Worm (Caenorhabditis elegans) whole organism, L4 larva: ENCODE results near the gene Y97E10AR.8.

Experiments
- D1046.2 ChIP-seq: fragments of 200-800 bp; sonication (Bioruptor generic); IDR thresholded peaks from 2 replicates; pipeline ENCODE4 v1.3.6; 2022; ENCODE audit warnings: missing genetic modification characterization, missing compliant biosample characterization
- F10B5.3 ChIP-seq: sonication (generic microtip); optimal IDR thresholded peaks from 2 replicates; lab custom pipeline; 2016; ENCODE audit warnings: mild to moderate bottlenecking, missing genetic modification characterization, missing compliant biosample characterization
- F44E2.7 ChIP-seq: fragments of 200-800 bp; sonication (Bioruptor generic); IDR thresholded peaks from 2 replicates; pipeline ENCODE4 v2.1.2; 2022; ENCODE audit warnings: missing genetic modification characterization, missing compliant biosample characterization
- F49E8.2 ChIP-seq: sonication (generic microtip); optimal IDR thresholded peaks from 2 replicates; lab custom pipeline; 2016; ENCODE audit warnings: missing compliant biosample characterization, mild to moderate bottlenecking, missing genetic modification characterization, borderline replicate concordance
- Y5F2A.4 ChIP-seq: fragments of 200-800 bp; sonication (Bioruptor generic); optimal IDR thresholded peaks from 2 replicates; lab custom pipeline; 2018; ENCODE audit warnings: mild to moderate bottlenecking, missing genetic modification characterization, missing compliant biosample characterization
- Y75B8A.6 ChIP-seq: fragments of 200-800 bp; sonication (Bioruptor generic); IDR thresholded peaks from 2 replicates; pipeline ENCODE4 v1.3.6; 2022; ENCODE audit warnings: missing genetic modification reagents, missing genetic modification characterization, missing compliant biosample characterization
- aha-1 ChIP-seq: fragments of 150-350 bp; peaks from one replicate; lab custom pipeline; 2014; ENCODE audit warnings: missing biosample characterization, missing genetic modification characterization
- ama-1 ChIP-seq: fragments of 150-350 bp; optimal IDR thresholded peaks from 2 replicates; lab custom pipeline; 2014; ENCODE audit warnings: inconsistent platforms, mixed read lengths
- ceh-62 ChIP-seq: sonication (generic microtip); optimal IDR thresholded peaks from 2 replicates; lab custom pipeline; 2017; ENCODE audit warnings: missing biosample characterization, missing genetic modification characterization
- ceh-82 ChIP-seq: sonication (generic microtip); optimal IDR thresholded peaks from 2 replicates; lab custom pipeline; 2017; ENCODE audit warnings: missing biosample characterization, missing genetic modification characterization
- ces-1 ChIP-seq: fragments of 150-350 bp; sonication (generic microtip); optimal IDR thresholded peaks from 4 replicates; lab custom pipeline; 2014; ENCODE audit warnings: missing biosample characterization, missing genetic modification reagents, missing genetic modification characterization
- daf-12 ChIP-seq: fragments of 150-350 bp; optimal IDR thresholded peaks from 2 replicates; lab custom pipeline; 2014; ENCODE audit warnings: missing biosample characterization, missing genetic modification reagents, missing genetic modification characterization
- daf-8 ChIP-seq: fragments of 200-800 bp; sonication (Bioruptor generic); IDR thresholded peaks from 2 replicates; pipeline ENCODE4 v1.3.6; 2022; ENCODE audit warnings: missing genetic modification characterization, missing compliant biosample characterization
- dmd-6 ChIP-seq: fragments of 200-800 bp; sonication (Bioruptor generic); IDR thresholded peaks from 2 replicates; pipeline ENCODE4 v1.3.6; 2022; ENCODE audit warnings: missing genetic modification reagents, missing genetic modification characterization, missing compliant biosample characterization
- dmd-9 ChIP-seq: fragments of 200-800 bp; sonication (Bioruptor generic); IDR thresholded peaks from 2 replicates; pipeline ENCODE4 v1.3.6; 2022; ENCODE audit warnings: missing genetic modification reagents, missing genetic modification characterization, missing compliant biosample characterization
- dve-1 ChIP-seq: sonication (generic microtip); optimal IDR thresholded peaks from 2 replicates; lab custom pipeline; 2017; ENCODE audit warnings: antibody characterized with exemption, mild to moderate bottlenecking, missing genetic modification characterization, missing compliant biosample characterization; ENCODE audit not compliant: insufficient read depth
- egl-43 ChIP-seq: fragments of 200-800 bp; sonication (Bioruptor generic); IDR thresholded peaks from 2 replicates; pipeline ENCODE4 v1.3.6; 2022; ENCODE audit warnings: missing genetic modification reagents, missing genetic modification characterization, missing compliant biosample characterization
- fkh-10 ChIP-seq: fragments of 150-350 bp; optimal IDR thresholded peaks from 2 replicates; lab custom pipeline; 2014; ENCODE audit warnings: missing biosample characterization, missing genetic modification reagents, missing genetic modification characterization
- fos-1 ChIP-seq: fragments of 150-350 bp; optimal IDR thresholded peaks from 2 replicates; lab custom pipeline; 2014; ENCODE audit warnings: missing biosample characterization, missing genetic modification characterization
- gei-8 ChIP-seq: fragments of 200-800 bp; sonication (Bioruptor generic); optimal IDR thresholded peaks from 2 replicates; lab custom pipeline; 2018; ENCODE audit warnings: mild to moderate bottlenecking, missing genetic modification characterization, missing compliant biosample characterization
- lim-7 ChIP-seq: fragments of 200-800 bp; sonication (Bioruptor generic); IDR thresholded peaks from 2 replicates; pipeline ENCODE4 v1.3.6; 2022; ENCODE audit warnings: missing genetic modification characterization, missing compliant biosample characterization
- lin-13 ChIP-seq: fragments of 150-350 bp; optimal IDR thresholded peaks from 2 replicates; lab custom pipeline; 2014; ENCODE audit warnings: missing biosample characterization, missing genetic modification reagents, missing genetic modification characterization
- lin-15B ChIP-seq: fragments of 150-350 bp; sonication (generic microtip); optimal IDR thresholded peaks from 3 replicates; lab custom pipeline; 2014; ENCODE audit warnings: missing biosample characterization, missing genetic modification characterization
- lin-39 ChIP-seq: fragments of 150-350 bp; optimal IDR thresholded peaks from 2 replicates; lab custom pipeline; 2014; ENCODE audit warnings: missing biosample characterization, missing genetic modification reagents, missing genetic modification characterization
- lir-3 ChIP-seq: sonication (generic microtip); optimal IDR thresholded peaks from 2 replicates; lab custom pipeline; 2016; ENCODE audit warnings: mild to moderate bottlenecking, missing genetic modification characterization, missing compliant biosample characterization
- lsy-2 ChIP-seq, 2 experiments: fragments of 150-350 bp in 1 of 2; sonication (generic microtip) in 1 of 2; optimal IDR thresholded peaks; 2 replicates each; lab custom pipeline; 2014 to 2017; ENCODE audit warnings: missing biosample characterization in 2 of 2, missing genetic modification characterization in 2 of 2
- madf-5 ChIP-seq, 2 experiments: fragments of 200-800 bp; sonication (Bioruptor generic); IDR thresholded peaks; 2 replicates each; pipeline ENCODE4 v1.3.6; 2022; ENCODE audit warnings: missing compliant biosample characterization in 2 of 2, missing genetic modification characterization in 2 of 2
- nhr-10 ChIP-seq: fragments of 150-350 bp; optimal IDR thresholded peaks from 2 replicates; lab custom pipeline; 2014; ENCODE audit warnings: missing biosample characterization, missing genetic modification characterization
- nhr-11 ChIP-seq: fragments of 150-350 bp; optimal IDR thresholded peaks from 2 replicates; lab custom pipeline; 2014; ENCODE audit warnings: missing biosample characterization, missing genetic modification characterization
- nhr-111 ChIP-seq: fragments of 200-800 bp; sonication (Bioruptor generic); optimal IDR thresholded peaks from 2 replicates; lab custom pipeline; 2018; ENCODE audit warnings: mild to moderate bottlenecking, missing genetic modification characterization, missing compliant biosample characterization
- nhr-28 ChIP-seq: fragments of 150-350 bp; optimal IDR thresholded peaks from 2 replicates; lab custom pipeline; 2014; ENCODE audit warnings: missing biosample characterization, missing genetic modification characterization
- nhr-42 ChIP-seq: fragments of 200-800 bp; sonication (Bioruptor generic); IDR thresholded peaks from 2 replicates; pipeline ENCODE4 v1.3.6; 2022; ENCODE audit warnings: missing genetic modification characterization, missing compliant biosample characterization
- nhr-48 ChIP-seq: sonication (generic microtip); optimal IDR thresholded peaks from 2 replicates; lab custom pipeline; 2016; ENCODE audit warnings: mild to moderate bottlenecking, missing genetic modification characterization, missing compliant biosample characterization
- nhr-76 ChIP-seq: fragments of 150-350 bp; optimal IDR thresholded peaks from 2 replicates; lab custom pipeline; 2014; ENCODE audit warnings: missing biosample characterization, missing genetic modification characterization
- pqm-1 ChIP-seq: sonication (generic microtip); optimal IDR thresholded peaks from 2 replicates; lab custom pipeline; 2017; ENCODE audit warnings: missing biosample characterization, missing genetic modification characterization
- rbr-2 ChIP-seq: sonication (generic microtip); optimal IDR thresholded peaks from 2 replicates; lab custom pipeline; 2016; ENCODE audit warnings: missing genotype, missing genetic modification characterization, missing compliant biosample characterization
- set-16 ChIP-seq: fragments of 200-800 bp; sonication (Bioruptor generic); IDR thresholded peaks from 2 replicates; pipeline ENCODE4 v1.3.6; 2022; ENCODE audit warnings: missing genetic modification reagents, missing genetic modification characterization, missing compliant biosample characterization
- spr-3 ChIP-seq: fragments of 200-800 bp; sonication (Bioruptor generic); optimal IDR thresholded peaks from 2 replicates; lab custom pipeline; 2018; ENCODE audit warnings: mild to moderate bottlenecking, missing genetic modification characterization, missing compliant biosample characterization
- unc-130 ChIP-seq: sonication (generic microtip); optimal IDR thresholded peaks from 2 replicates; lab custom pipeline; 2016; ENCODE audit warnings: missing genetic modification reagents, missing genetic modification characterization, missing compliant biosample characterization
- zfp-2 ChIP-seq: sonication (generic microtip); optimal IDR thresholded peaks from 2 replicates; lab custom pipeline; 2016; ENCODE audit warnings: mild to moderate bottlenecking, missing genetic modification characterization, missing compliant biosample characterization
- zfp-3 ChIP-seq: fragments of 200-800 bp; sonication (Bioruptor generic); conservative IDR thresholded peaks from 2 replicates; pipeline ENCODE4 v1.3.6; 2022; ENCODE audit warnings: missing genetic modification reagents, missing genetic modification characterization, missing compliant biosample characterization
- zip-2 ChIP-seq: fragments of 150-350 bp; optimal IDR thresholded peaks from 2 replicates; lab custom pipeline; 2014; ENCODE audit warnings: missing biosample characterization, missing genetic modification characterization
- ztf-7 ChIP-seq: fragments of 150-350 bp; optimal IDR thresholded peaks from 2 replicates; lab custom pipeline; 2014; ENCODE audit warnings: missing biosample characterization, missing genetic modification characterization

Y97E10AR.8 gene

ce11 chrV:7983381-7984052 is 21.6 kb upstream of the Y97E10AR.8 start, which contains the start of the genes natb-1 and abhd-12 (continued):
- TF ChIP-seq set-16 (GFP tag; lab: Robert Waterston, UW) (no peak), nhr-42 (GFP tag; lab: Robert Waterston, UW) (no peak), lin-13 (GFP tag; lab: Kevin White, UChicago) (no peak), ces-1 (no peak)

ce11 chrV:7985860-7986259 is 19.2 kb upstream of the Y97E10AR.8 start, which contains the start of gene Y97E10AL.1:
Gene Y97E10AL.1, plus strand, starts transcription at chrV:7986160.
- TF ChIP-seq lin-15B (tag; lab: Kevin White, UChicago) (no peak), dmd-6 (GFP tag; lab: Robert Waterston, UW) (no peak), lir-3 (tag; lab: Kevin White, UChicago) (no peak), zfp-3 (GFP tag; lab: Robert Waterston, UW) (no peak), nhr-48 (tag; lab: Kevin White, UChicago) (no peak), aha-1 (no peak), F10B5.3 (no peak), nhr-76 (tag; lab: Kevin White, UChicago) (no peak), nhr-11 (tag; lab: Kevin White, UChicago) (no peak), unc-130 (GFP tag; lab: Kevin White, UChicago) (no peak), daf-12 (tag; lab: Kevin White, UChicago) (no peak)
- TF ChIP-seq, all 104 proteins: peak for 0

DNA sequence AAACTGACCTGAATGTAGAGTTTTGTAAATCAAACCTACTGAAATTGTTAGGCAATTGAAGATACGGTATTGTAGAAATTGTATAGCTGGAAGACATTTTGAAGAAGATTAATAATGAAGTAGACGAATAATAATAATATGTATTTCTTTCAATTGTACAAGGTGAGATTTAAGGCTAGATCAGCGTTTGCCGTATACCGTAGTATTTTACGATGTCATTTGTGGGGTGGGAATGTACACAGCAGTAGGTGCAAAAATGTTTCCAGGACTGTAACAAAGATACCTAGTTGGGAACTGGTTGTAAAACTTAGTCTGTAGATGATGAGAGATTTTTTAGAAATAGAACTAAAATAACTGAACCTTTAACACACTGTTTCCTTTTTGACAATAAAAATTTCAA is 10.5 kb upstream of the Y97E10AR.8 start, which contains the start of gene ceh-76:
TSS of gene ceh-76 (minus strand) at position 101 of the 400 bp plus-strand sequence.
- TF ChIP-seq aha-1 = no peak
- no peak for TF ChIP-seq gei-8
- no peak for TF ChIP-seq ceh-82
- no peak for TF ChIP-seq zip-2
- no peak for TF ChIP-seq egl-43 (GFP tag; lab: Robert Waterston, UW)
- no peak for TF ChIP-seq ceh-62 (tag; lab: Kevin White, UChicago)
- TF ChIP-seq pqm-1 (tag; lab: Kevin White, UChicago) = no peak
- TF ChIP-seq ztf-7 (tag; lab: Kevin White, UChicago) = no peak
- TF ChIP-seq F49E8.2 (tag; lab: Kevin White, UChicago) = no peak
- TF ChIP-seq rbr-2 (tag; lab: Kevin White, UChicago) = no peak
- TF ChIP-seq nhr-10 (tag; lab: Kevin White, UChicago) = no peak
- TF ChIP-seq daf-12 (tag; lab: Kevin White, UChicago) = no peak
- no peak for TF ChIP-seq lsy-2 (tag; optimal IDR thresholded peaks at IDR 0.05; lab: Kevin White, UChicago)
- no peak for TF ChIP-seq madf-5 (GFP tag; IDR thresholded peaks at IDR 0.05; lab: Robert Waterston, UW)

DNA sequence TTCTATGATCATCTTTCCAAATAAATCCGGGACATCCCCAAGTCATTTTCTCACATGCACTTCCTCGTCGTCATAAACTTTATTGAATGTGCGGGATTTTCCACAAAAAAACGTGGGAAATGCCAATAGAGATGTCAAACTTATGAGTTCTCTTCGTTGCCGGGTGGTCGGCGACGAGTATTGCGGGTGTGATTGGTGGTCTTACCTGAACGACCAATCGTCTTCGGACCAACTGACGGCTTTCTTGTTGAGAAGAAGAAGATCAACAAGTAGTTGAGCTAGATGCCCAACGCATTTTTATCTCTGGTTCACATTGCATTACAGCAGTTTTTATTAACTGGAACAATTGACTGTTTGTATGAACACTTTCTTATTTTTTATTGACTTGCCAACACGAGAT is 9.9 kb upstream of the Y97E10AR.8 start:
- no peak for TF ChIP-seq D1046.2 (GFP tag; lab: Robert Waterston, UW)
- no peak for TF ChIP-seq daf-8 (GFP tag; lab: Robert Waterston, UW)
- TF ChIP-seq dve-1 (tag; lab: Kevin White, UChicago) = no peak
- TF ChIP-seq lim-7 = no peak
- no peak for TF ChIP-seq nhr-10 (tag; lab: Kevin White, UChicago)
- no peak for TF ChIP-seq nhr-111
- no peak for TF ChIP-seq lin-39 (tag; lab: Kevin White, UChicago)
- TF ChIP-seq lir-3 (tag; lab: Kevin White, UChicago) = no peak
- TF ChIP-seq nhr-28 (tag; lab: Kevin White, UChicago) = no peak
- TF ChIP-seq F44E2.7 = no peak
- no peak for TF ChIP-seq ama-1 (lab: Kevin White, UChicago)
- TF ChIP-seq Y5F2A.4 (GFP tag; lab: Kevin White, UChicago) = no peak
- TF ChIP-seq Y75B8A.6 (GFP tag; lab: Robert Waterston, UW) = no peak
- TF ChIP-seq fkh-10 (GFP tag; lab: Kevin White, UChicago) = no peak
- TF ChIP-seq fos-1 (tag; lab: Kevin White, UChicago) = no peak
- TF ChIP-seq dmd-9 (GFP tag; lab: Robert Waterston, UW) = no peak
- no peak for TF ChIP-seq nhr-42 (GFP tag; lab: Robert Waterston, UW)
- TF ChIP-seq zip-2 = no peak
- TF ChIP-seq spr-3 = no peak
- no peak for TF ChIP-seq zfp-2 (tag; lab: Kevin White, UChicago)
- TF ChIP-seq, all 104 proteins: peak for 0
